Fruit fly (Drosophila melanogaster): ENCODE measurements around the gene vri.

vri gene

dm6 chr2L:5326414-5327265 lies 37.9 kb downstream of the vri start, which contains the start of the genes Ncoa6 and cype (continued):
- TF ChIP-seq ken (GFP tag; IDR thresholded peaks at IDR 0.05) (peak; percentile 57; the same call in 2 of the 3 replicates), da (GFP tag; optimal IDR thresholded peaks at IDR 0.05) (no peak), bab2 (GFP tag; optimal IDR thresholded peaks at IDR 0.05) (peak; percentile 5), prd (optimal IDR thresholded peaks at IDR 0.05) (no peak), prd (GFP tag; IDR thresholded peaks at IDR 0.05) (peak; percentile 58), fru (optimal IDR thresholded peaks at IDR 0.05) (no peak), CG33557 (GFP tag; optimal IDR thresholded peaks at IDR 0.05) (peak; percentile 53), MTF-1 (GFP tag; optimal IDR thresholded peaks at IDR 0.05; ENCODE audit: borderline replicate concordance) (peak; percentile 4), Atf6 (GFP tag; IDR thresholded peaks at IDR 0.05) (no peak), bowl (GFP tag; IDR thresholded peaks at IDR 0.05) (no peak), bcd (GFP tag; optimal IDR thresholded peaks at IDR 0.05) (peak; percentile 43), CG6683 (GFP tag; optimal IDR thresholded peaks at IDR 0.05) (no peak), CG1832 (GFP tag; optimal IDR thresholded peaks at IDR 0.05) (no peak), vvl (GFP tag; IDR thresholded peaks at IDR 0.05) (peak; percentile 59), CG6689 (GFP tag; IDR thresholded peaks at IDR 0.05) (peak; percentile 12; the same call in 1 of the 2 replicates), gcm2 (GFP tag; optimal IDR thresholded peaks at IDR 0.05) (no peak), CG32772 (GFP tag; IDR thresholded peaks at IDR 0.05) (peak; percentile 38; the same call in 1 of the 2 replicates), ara (GFP tag; IDR thresholded peaks at IDR 0.05) (peak; percentile 49; the same call in 1 of the 2 replicates), CG17361 (GFP tag; IDR thresholded peaks at IDR 0.05) (peak; percentile 79), gsb-n (tag; optimal IDR thresholded peaks at IDR 0.05) (no peak), Nf-YB (GFP tag; optimal IDR thresholded peaks at IDR 0.05) (peak; percentile 34), CG15479 (GFP tag; optimal IDR thresholded peaks at IDR 0.05) (no peak), B-H2 (GFP tag; optimal IDR thresholded peaks at IDR 0.05) (no peak), Mrtf (GFP tag; IDR thresholded peaks at IDR 0.05) (no peak), TFAM (GFP tag; optimal IDR thresholded peaks at IDR 0.05) (no peak), mld (GFP tag; IDR thresholded peaks at IDR 0.05; ENCODE audit: partially characterized antibody) (peak; percentile 45; the same call in 1 of the 3 replicates), Lhr (GFP tag; optimal IDR thresholded peaks at IDR 0.05) (peak; percentile 41), Fer3 (tag; optimal IDR thresholded peaks at IDR 0.05) (peak; percentile 32), CG11093 (GFP tag; IDR thresholded peaks at IDR 0.05) (no peak), HLHmδ (GFP tag; optimal IDR thresholded peaks at IDR 0.05) (peak; percentile 6), CG2120 (GFP tag; optimal IDR thresholded peaks at IDR 0.05) (peak; percentile 41), CG12942 (GFP tag; optimal IDR thresholded peaks at IDR 0.05) (peak; percentile 13), lov (optimal IDR thresholded peaks at IDR 0.05) (no peak), lov (GFP tag; IDR thresholded peaks at IDR 0.05) (no peak), CkIIα-i1 (GFP tag; IDR thresholded peaks at IDR 0.05) (no peak), Poxn (GFP tag; IDR thresholded peaks at IDR 0.05) (no peak), btn (GFP tag; optimal IDR thresholded peaks at IDR 0.05) (no peak), CG7745 (tag; optimal IDR thresholded peaks at IDR 0.05) (no peak), her (GFP tag; optimal IDR thresholded peaks at IDR 0.05) (peak; percentile 12), lilli (GFP tag; optimal IDR thresholded peaks at IDR 0.05) (peak; percentile 45), CG3726 (GFP tag; IDR thresholded peaks at IDR 0.05) (no peak), ro (GFP tag; IDR thresholded peaks at IDR 0.05) (no peak), bigmax (GFP tag; optimal IDR thresholded peaks at IDR 0.05) (no peak), CG1529 (GFP tag; optimal IDR thresholded peaks at IDR 0.05) (no peak), CG2875 (GFP tag; optimal IDR thresholded peaks at IDR 0.05) (no peak), unpg (GFP tag; optimal IDR thresholded peaks at IDR 0.05) (peak; percentile 38), Ptx1 (GFP tag; IDR thresholded peaks at IDR 0.05) (peak; percentile 58), CG4424 (GFP tag; optimal IDR thresholded peaks at IDR 0.05) (peak; percentile 35), MBD-R2 (GFP tag; IDR thresholded peaks at IDR 0.05) (no peak; the same call in 1 of the 2 replicates), CG16863 (GFP tag; optimal IDR thresholded peaks at IDR 0.05) (no peak), CG17912 (GFP tag; optimal IDR thresholded peaks at IDR 0.05) (no peak)

Data from whole organism, embryonic.